Fruit fly (Drosophila melanogaster) whole organism, embryonic: Measurements from ENCODE around the gene Shc.

Source experiments
- CG10267 ChIP-seq: fragments of 200-800 bp; sonication (Bioruptor generic); optimal IDR thresholded peaks from 2 replicates; lab custom pipeline; 2018; ENCODE audit warnings: missing biosample characterization, mild to moderate bottlenecking, missing genetic modification characterization, moderate library complexity
- CG10979 ChIP-seq: fragments of 200-800 bp; sonication (Bioruptor generic); optimal IDR thresholded peaks from 2 replicates; lab custom pipeline; 2018; ENCODE audit warnings: missing biosample characterization, mild to moderate bottlenecking, missing genetic modification characterization, moderate library complexity
- CG11696 ChIP-seq: fragments of 200-800 bp; sonication (Bioruptor generic); IDR thresholded peaks from 2 replicates; pipeline ENCODE4 v1.3.6; 2022; ENCODE audit warnings: missing biosample characterization, missing genetic modification characterization
- CG12299 ChIP-seq: fragments of 200-800 bp; sonication (Bioruptor generic); optimal IDR thresholded peaks from 2 replicates; lab custom pipeline; 2018; ENCODE audit warnings: missing biosample characterization, mild to moderate bottlenecking, missing genetic modification characterization
- CG13424 ChIP-seq: fragments of 200-800 bp; sonication (Bioruptor generic); optimal IDR thresholded peaks from 2 replicates; lab custom pipeline; 2019; ENCODE audit warnings: missing biosample characterization, mild to moderate bottlenecking, missing genetic modification characterization, moderate library complexity
- CG14441 ChIP-seq: fragments of 200-800 bp; sonication (Bioruptor generic); IDR thresholded peaks from 2 replicates; pipeline ENCODE4 v1.3.6; 2022; ENCODE audit warnings: missing biosample characterization, missing genetic modification characterization
- CG15479 ChIP-seq: fragments of 200-800 bp; sonication (Bioruptor generic); optimal IDR thresholded peaks from 3 replicates; lab custom pipeline; 2019; ENCODE audit warnings: missing biosample characterization, mild to moderate bottlenecking, missing genetic modification characterization, moderate library complexity
- CG15601 ChIP-seq: fragments of 200-800 bp; sonication (Bioruptor generic); optimal IDR thresholded peaks from 3 replicates; lab custom pipeline; 2019; ENCODE audit warnings: missing biosample characterization, mild to moderate bottlenecking, missing genetic modification characterization, moderate library complexity
- CG15696 ChIP-seq: fragments of 200-800 bp; sonication (Bioruptor generic); optimal IDR thresholded peaks from 2 replicates; lab custom pipeline; 2019; ENCODE audit warnings: missing biosample characterization, mild to moderate bottlenecking, missing genetic modification characterization, moderate library complexity
- CG1647 ChIP-seq: fragments of 200-800 bp; sonication (Bioruptor generic); optimal IDR thresholded peaks from 3 replicates; lab custom pipeline; 2016; ENCODE audit warnings: missing biosample characterization, missing genetic modification characterization
- CG17328 ChIP-seq: fragments of 200-800 bp; sonication (Bioruptor generic); IDR thresholded peaks from 2 replicates; pipeline ENCODE4 v1.3.6; 2022; ENCODE audit warnings: missing biosample characterization, missing genetic modification characterization
- CG30020 ChIP-seq: fragments of 200-800 bp; optimal IDR thresholded peaks from 2 replicates; lab custom pipeline; 2019; ENCODE audit warnings: missing biosample characterization, mild to moderate bottlenecking, missing genetic modification characterization, moderate library complexity
- CG33213 ChIP-seq: fragments of 200-800 bp; sonication (Bioruptor generic); optimal IDR thresholded peaks from 3 replicates; lab custom pipeline; 2016; ENCODE audit warnings: missing biosample characterization, missing genetic modification characterization
- CG34376 ChIP-seq: fragments of 200-800 bp; sonication (Bioruptor generic); optimal IDR thresholded peaks from 2 replicates; lab custom pipeline; 2018; ENCODE audit warnings: missing biosample characterization, mild to moderate bottlenecking, missing genetic modification characterization
- CG9609 ChIP-seq: fragments of 200-800 bp; sonication (Bioruptor generic); optimal IDR thresholded peaks from 3 replicates; lab custom pipeline; 2016; ENCODE audit warnings: missing biosample characterization, missing genetic modification characterization
- CG9727 ChIP-seq: fragments of 200-800 bp; sonication (Bioruptor generic); optimal IDR thresholded peaks from 3 replicates; lab custom pipeline; 2017; ENCODE audit warnings: missing biosample characterization, mild to moderate bottlenecking, missing genetic modification characterization
- CG9797 ChIP-seq: fragments of 200-800 bp; sonication (Bioruptor generic); optimal IDR thresholded peaks from 3 replicates; lab custom pipeline; 2018; ENCODE audit warnings: missing biosample characterization, mild to moderate bottlenecking, missing genetic modification characterization
- D19A ChIP-seq: fragments of 200-800 bp; optimal IDR thresholded peaks from 3 replicates; lab custom pipeline; 2019; ENCODE audit warnings: missing biosample characterization, mild to moderate bottlenecking, missing genetic modification characterization, moderate library complexity
- Deaf1 ChIP-seq: fragments of 200-800 bp; optimal IDR thresholded peaks from 3 replicates; lab custom pipeline; 2019; ENCODE audit warnings: missing biosample characterization, mild to moderate bottlenecking, missing genetic modification characterization, moderate library complexity
- Dref ChIP-seq: fragments of 200-800 bp; sonication (Bioruptor generic); IDR thresholded peaks from 2 replicates; pipeline ENCODE4 v1.3.6; 2022; ENCODE audit warnings: missing biosample characterization, missing genetic modification characterization
- Ets65A ChIP-seq: fragments of 200-800 bp; sonication (Bioruptor generic); peaks from one replicate; lab custom pipeline; 2016; ENCODE audit warnings: missing biosample characterization, missing genetic modification characterization
- Fer1 ChIP-seq: fragments of 200-800 bp; sonication (Bioruptor generic); optimal IDR thresholded peaks from 2 replicates; lab custom pipeline; 2017; ENCODE audit warnings: missing biosample characterization, mild to moderate bottlenecking, missing genetic modification characterization
- Jarid2 ChIP-seq: fragments of 200-800 bp; sonication (Bioruptor generic); optimal IDR thresholded peaks from 3 replicates; lab custom pipeline; 2017; ENCODE audit warnings: mild to moderate bottlenecking, missing biosample characterization, missing genetic modification reagents, missing genetic modification characterization
- Med ChIP-seq: fragments of 200-800 bp; sonication (Bioruptor generic); peaks from one replicate; lab custom pipeline; 2016; ENCODE audit warnings: missing biosample characterization, missing genetic modification characterization, mild to moderate bottlenecking, inconsistent platforms, moderate library complexity
- Nf-YC ChIP-seq: fragments of 200-800 bp; optimal IDR thresholded peaks from 3 replicates; lab custom pipeline; 2019; ENCODE audit warnings: missing biosample characterization, mild to moderate bottlenecking, missing genetic modification characterization, moderate library complexity
- Pdp1 ChIP-seq, 2 experiments: fragments of 200-800 bp; sonication (Bioruptor generic); optimal IDR thresholded peaks; 3 replicates each; lab custom pipeline; 2016; ENCODE audit warnings: missing biosample characterization in 2 of 2, missing genetic modification characterization in 2 of 2, mild to moderate bottlenecking in 1 of 2, moderate library complexity in 1 of 2
- Ptx1 ChIP-seq: fragments of 200-800 bp; sonication (Bioruptor generic); IDR thresholded peaks from 2 replicates; pipeline ENCODE4 v1.3.6; 2022; ENCODE audit warnings: missing biosample characterization, missing genetic modification characterization
- Sox100B ChIP-seq: fragments of 200-800 bp; sonication (Bioruptor generic); optimal IDR thresholded peaks from 3 replicates; lab custom pipeline; 2018; ENCODE audit warnings: missing biosample characterization, mild to moderate bottlenecking, missing genetic modification characterization
- Stat92E ChIP-seq, 3 experiments: fragments of >200 bp in 2 of 3; fragments of 200-800 bp in 1 of 3; sonication (Bioruptor generic) in 1 of 3; optimal IDR thresholded peaks; 2 replicates each; lab custom pipeline; 2017 to 2019; ENCODE audit warnings: missing biosample characterization in 3 of 3, missing genetic modification characterization in 3 of 3, mild to moderate bottlenecking in 1 of 3, moderate library complexity in 1 of 3
- Tbp ChIP-seq: fragments of >200 bp; optimal IDR thresholded peaks from 2 replicates; lab custom pipeline; 2018; ENCODE audit warnings: missing biosample characterization, missing genetic modification characterization
- al ChIP-seq: fragments of 200-800 bp; sonication (Bioruptor generic); IDR thresholded peaks from 2 replicates; pipeline ENCODE4 v1.3.6; 2022; ENCODE audit warnings: missing biosample characterization, missing genetic modification characterization
- bcd ChIP-seq: fragments of 200-800 bp; sonication (Bioruptor generic); optimal IDR thresholded peaks from 2 replicates; lab custom pipeline; 2017; ENCODE audit warnings: missing biosample characterization, mild to moderate bottlenecking, missing genetic modification characterization
- bigmax ChIP-seq: fragments of 200-800 bp; sonication (Bioruptor generic); optimal IDR thresholded peaks from 2 replicates; lab custom pipeline; 2018; ENCODE audit warnings: missing biosample characterization, mild to moderate bottlenecking, missing genetic modification characterization
- cato ChIP-seq: fragments of 200-800 bp; sonication (Bioruptor generic); optimal IDR thresholded peaks from 2 replicates; lab custom pipeline; 2016; ENCODE audit warnings: missing biosample characterization, missing genetic modification characterization, borderline replicate concordance
- chif ChIP-seq, 2 experiments: fragments of 200-800 bp; sonication (Bioruptor generic); optimal IDR thresholded peaks; 3 replicates each; lab custom pipeline; 2016; ENCODE audit warnings: missing biosample characterization in 2 of 2, missing genetic modification characterization in 2 of 2
- chm ChIP-seq: fragments of 200-800 bp; sonication (Bioruptor generic); IDR thresholded peaks from 2 replicates; pipeline ENCODE4 v1.3.6; 2022; ENCODE audit warnings: missing biosample characterization, missing genetic modification characterization
- exex ChIP-seq: fragments of 200-800 bp; sonication (Bioruptor generic); optimal IDR thresholded peaks from 4 replicates; lab custom pipeline; 2018; ENCODE audit warnings: missing biosample characterization, mild to moderate bottlenecking, missing genetic modification characterization, moderate library complexity
- grau ChIP-seq: fragments of 200-800 bp; optimal IDR thresholded peaks from 3 replicates; lab custom pipeline; 2019; ENCODE audit warnings: missing biosample characterization, mild to moderate bottlenecking, missing genetic modification characterization, moderate library complexity
- gro ChIP-seq: fragments of 200-800 bp; sonication (Bioruptor generic); optimal IDR thresholded peaks from 2 replicates; lab custom pipeline; 2016; ENCODE audit warnings: missing biosample characterization, missing genetic modification characterization
- h ChIP-seq: fragments of >200 bp; optimal IDR thresholded peaks from 2 replicates; lab custom pipeline; 2017
- ken ChIP-seq: fragments of 200-800 bp; sonication (Bioruptor generic); IDR thresholded peaks from 3 replicates; pipeline ENCODE4 v1.3.6; 2022; ENCODE audit warnings: missing biosample characterization, missing genetic modification characterization
- mirr ChIP-seq: fragments of 200-800 bp; sonication (Bioruptor generic); optimal IDR thresholded peaks from 3 replicates; lab custom pipeline; 2018; ENCODE audit warnings: missing biosample characterization, mild to moderate bottlenecking, missing genetic modification characterization
- nom ChIP-seq: fragments of 200-800 bp; sonication (Bioruptor generic); optimal IDR thresholded peaks from 2 replicates; lab custom pipeline; 2017; ENCODE audit warnings: missing biosample characterization, missing genetic modification characterization, mild to moderate bottlenecking, moderate library complexity, missing genetic modification reagents
- onecut ChIP-seq: fragments of 200-800 bp; sonication (Bioruptor generic); IDR thresholded peaks from 2 replicates; pipeline ENCODE4 v1.3.6; 2022; ENCODE audit warnings: missing biosample characterization, missing genetic modification characterization
- repo ChIP-seq: fragments of 200-800 bp; sonication (Bioruptor generic); optimal IDR thresholded peaks from 2 replicates; lab custom pipeline; 2016; ENCODE audit warnings: missing biosample characterization, missing genetic modification characterization
- sr ChIP-seq: fragments of 200-800 bp; sonication (Bioruptor generic); IDR thresholded peaks from 3 replicates; pipeline ENCODE4 v1.3.6; 2022; ENCODE audit warnings: missing biosample characterization, missing genetic modification characterization
- stwl ChIP-seq: fragments of 200-800 bp; sonication (Bioruptor generic); optimal IDR thresholded peaks from 3 replicates; lab custom pipeline; 2018; ENCODE audit warnings: missing biosample characterization, mild to moderate bottlenecking, missing genetic modification characterization, moderate library complexity
- sug ChIP-seq: fragments of 200-800 bp; optimal IDR thresholded peaks from 2 replicates; lab custom pipeline; 2019; ENCODE audit warnings: missing biosample characterization, mild to moderate bottlenecking, missing genetic modification characterization, moderate library complexity
- tna ChIP-seq: fragments of 200-800 bp; sonication (Bioruptor generic); IDR thresholded peaks from 2 replicates; pipeline ENCODE4 v1.3.6; 2022; ENCODE audit warnings: missing biosample characterization, missing genetic modification characterization; ENCODE audit not compliant: partially characterized antibody
- trem ChIP-seq: fragments of 200-800 bp; optimal IDR thresholded peaks from 3 replicates; lab custom pipeline; 2019; ENCODE audit warnings: missing biosample characterization, mild to moderate bottlenecking, missing genetic modification characterization, moderate library complexity

The Shc gene

dm6 chr3L:9452422-9452821 lies 25.6 kb downstream of the Shc start (continued):
- no peak for TF ChIP-seq CG12299
- TF ChIP-seq sr (GFP tag; lab: Robert Waterston, UW) = no peak
- TF ChIP-seq exex = peak; percentile 88
- TF ChIP-seq ken (GFP tag; lab: Robert Waterston, UW) = no peak
- TF ChIP-seq Med (GFP tag; lab: Kevin White, UChicago) = peak; percentile 57
- no peak for TF ChIP-seq CG14441 (GFP tag; lab: Robert Waterston, UW)
- TF ChIP-seq Sox100B = no peak
- no peak for TF ChIP-seq CG9727 (GFP tag; lab: Kevin White, UChicago)
- no peak for TF ChIP-seq CG13424 (tag; lab: Kevin White, UChicago)
- no peak for TF ChIP-seq Dref (GFP tag; lab: Robert Waterston, UW)
- peak in 1 of 2 experiments; percentile 28 for TF ChIP-seq Pdp1 (GFP tag; optimal IDR thresholded peaks at IDR 0.05; lab: Kevin White, UChicago)
- TF ChIP-seq tna (GFP tag; lab: Robert Waterston, UW) = no peak
- no peak for TF ChIP-seq CG15696
- TF ChIP-seq chm (GFP tag; lab: Robert Waterston, UW) = no peak
- TF ChIP-seq stwl (tag; lab: Kevin White, UChicago) = no peak
- peak; percentile 95 for TF ChIP-seq mirr (GFP tag; lab: Kevin White, UChicago)
- TF ChIP-seq gro (GFP tag; lab: Kevin White, UChicago) = peak; percentile 5
- TF ChIP-seq sug (tag; lab: Kevin White, UChicago) = peak; percentile 77
- TF ChIP-seq CG34376 (GFP tag; lab: Kevin White, UChicago) = peak; percentile 85
- no peak for TF ChIP-seq CG10979 (tag; lab: Kevin White, UChicago)
- TF ChIP-seq D19A (tag; lab: Kevin White, UChicago) = no peak
- no peak for TF ChIP-seq bcd (GFP tag; lab: Kevin White, UChicago)

dm6 chr3L:9455819-9456388 lies 29.1 kb downstream of the Shc start, which contains the start of the genes phol and CG3552:
TSS of gene phol (minus strand) at chr3L:9456281.
TSS of gene CG3552 (plus strand) at chr3L:9456318.
- TF ChIP-seq CG9609 (GFP tag; lab: Kevin White, UChicago) = no peak
- TF ChIP-seq CG15601 (tag; lab: Kevin White, UChicago) = no peak
- peak; percentile 43 for TF ChIP-seq Nf-YC
- TF ChIP-seq cato = no peak
- TF ChIP-seq CG10267 = peak; percentile 48
- no peak for TF ChIP-seq Stat92E (GFP tag; optimal IDR thresholded peaks at IDR 0.05; lab: Kevin White, UChicago)
- TF ChIP-seq Deaf1 (tag; lab: Kevin White, UChicago) = no peak
- TF ChIP-seq Tbp (GFP tag; lab: Kevin White, UChicago) = no peak
- no peak for TF ChIP-seq bigmax (GFP tag; lab: Kevin White, UChicago)
- TF ChIP-seq CG17328 (GFP tag; lab: Robert Waterston, UW) = no peak
- TF ChIP-seq grau = no peak
- TF ChIP-seq Jarid2 = no peak
- peak; percentile 59 for TF ChIP-seq CG30020 (tag; lab: Kevin White, UChicago)
- no peak for TF ChIP-seq onecut (GFP tag; lab: Robert Waterston, UW)
- peak; percentile 44 for TF ChIP-seq CG9797 (GFP tag; lab: Kevin White, UChicago)
- TF ChIP-seq nom (GFP tag; lab: Kevin White, UChicago) = no peak
- TF ChIP-seq al = no peak
- TF ChIP-seq Ptx1 (GFP tag; lab: Robert Waterston, UW) = no peak
- no peak for TF ChIP-seq h (lab: Kevin White, UChicago)
- no peak for TF ChIP-seq CG1647 (GFP tag; lab: Kevin White, UChicago)
- TF ChIP-seq chif (GFP tag; optimal IDR thresholded peaks at IDR 0.05; lab: Kevin White, UChicago) = no peak
- no peak for TF ChIP-seq CG33213 (GFP tag; lab: Kevin White, UChicago)
- TF ChIP-seq repo = no peak
- TF ChIP-seq Ets65A = no peak
- TF ChIP-seq trem (tag; lab: Kevin White, UChicago) = peak; percentile 63
- peak; percentile 83 for TF ChIP-seq CG15479 (GFP tag; lab: Kevin White, UChicago)
- peak; percentile 82 for TF ChIP-seq Med (GFP tag; lab: Kevin White, UChicago)
- no peak for TF ChIP-seq CG11696 (GFP tag; lab: Robert Waterston, UW)
- TF ChIP-seq Fer1 = no peak
- TF ChIP-seq CG14441 (GFP tag; lab: Robert Waterston, UW) = no peak
